In the genomic region with DNA sequence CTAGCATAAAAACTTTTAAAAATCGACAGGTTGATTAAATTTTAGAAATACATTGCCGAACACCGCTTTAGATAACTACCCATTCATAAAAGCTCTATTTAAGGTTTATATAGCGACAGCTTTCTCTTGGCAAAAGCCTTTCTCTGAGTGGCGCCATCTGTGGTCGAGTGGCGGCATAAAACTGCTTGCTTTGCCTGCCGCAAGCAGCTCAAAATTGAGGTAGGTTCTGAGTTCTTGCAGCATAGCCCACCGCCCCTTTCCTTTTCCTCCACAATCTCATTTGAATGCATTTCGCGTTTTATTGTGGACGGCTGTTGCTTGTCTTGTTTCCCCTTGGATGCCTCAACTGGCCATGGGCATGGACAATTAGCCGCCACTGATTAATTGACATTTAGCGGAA, we compare ENCODE assay signal across 1 fruit fly cellular context.
TF ChIP-seq lines count a peak whose summit lies in the region.

No protein-coding gene starts in this region.

TF ChIP-seq in whole organism, embryonic, 481 proteins besides CTCF, POLR2A, EP300 and RAD21 (continued from another document):
- TF ChIP-seq CG10431 (GFP tag; optimal IDR thresholded peaks at IDR 0.05; lab: Kevin White, UChicago) (peak; percentile 78), hkb (optimal IDR thresholded peaks at IDR 0.05; lab: Kevin White, UChicago) (no peak), hkb (GFP tag; IDR thresholded peaks at IDR 0.05; lab: Robert Waterston, UW) (no peak; the same call in 1 of the 2 replicates), CG12744 (GFP tag; optimal IDR thresholded peaks at IDR 0.05; lab: Kevin White, UChicago) (peak; percentile 24), CG30403 (GFP tag; optimal IDR thresholded peaks at IDR 0.05; lab: Kevin White, UChicago) (peak; percentile 47), CG33557 (GFP tag; optimal IDR thresholded peaks at IDR 0.05; lab: Kevin White, UChicago) (peak; percentile 45), Hmx (GFP tag; optimal IDR thresholded peaks at IDR 0.05; lab: Kevin White, UChicago) (no peak), CG3281 (GFP tag; optimal IDR thresholded peaks at IDR 0.05; lab: Kevin White, UChicago) (no peak), Side (GFP tag; optimal IDR thresholded peaks at IDR 0.05; lab: Kevin White, UChicago) (peak; percentile 44), Awh (GFP tag; IDR thresholded peaks at IDR 0.05; lab: Robert Waterston, UW) (peak; percentile 59), YL-1 (GFP tag; optimal IDR thresholded peaks at IDR 0.05; lab: Kevin White, UChicago) (peak; percentile 36), CG12155 (GFP tag; optimal IDR thresholded peaks at IDR 0.05; lab: Kevin White, UChicago) (peak; percentile 5), pho (GFP tag; optimal IDR thresholded peaks at IDR 0.05; lab: Kevin White, UChicago) (peak; percentile 37), CG12104 (GFP tag; optimal IDR thresholded peaks at IDR 0.05; lab: Kevin White, UChicago) (no peak), eyg (GFP tag; optimal IDR thresholded peaks at IDR 0.05; lab: Kevin White, UChicago) (no peak), Hmr (GFP tag; optimal IDR thresholded peaks at IDR 0.05; lab: Kevin White, UChicago) (peak; percentile 67), CG11247 (GFP tag; IDR thresholded peaks at IDR 0.05; lab: Robert Waterston, UW) (peak; percentile 63), slou (GFP tag; optimal IDR thresholded peaks at IDR 0.05; lab: Kevin White, UChicago) (no peak), CG1233 (GFP tag; optimal IDR thresholded peaks at IDR 0.05; lab: Kevin White, UChicago) (peak; percentile 17), CG9797 (GFP tag; optimal IDR thresholded peaks at IDR 0.05; lab: Kevin White, UChicago) (no peak), Dad (GFP tag; optimal IDR thresholded peaks at IDR 0.05; lab: Kevin White, UChicago) (no peak), HLH3B (GFP tag; IDR thresholded peaks at IDR 0.05; lab: Robert Waterston, UW) (peak; percentile 61), CG9876 (GFP tag; optimal IDR thresholded peaks at IDR 0.05; lab: Kevin White, UChicago) (peak; percentile 53), row (GFP tag; IDR thresholded peaks at IDR 0.05; lab: Robert Waterston, UW) (no peak), CG11723 (GFP tag; optimal IDR thresholded peaks at IDR 0.05; lab: Kevin White, UChicago) (peak; percentile 62), run (tag; optimal IDR thresholded peaks at IDR 0.05; lab: Kevin White, UChicago) (no peak), Sry-δ (GFP tag; optimal IDR thresholded peaks at IDR 0.05; lab: Kevin White, UChicago) (no peak), CG4730 (GFP tag; IDR thresholded peaks at IDR 0.05; lab: Robert Waterston, UW) (no peak), trh (GFP tag; optimal IDR thresholded peaks at IDR 0.05; lab: Kevin White, UChicago) (no peak)
TF ChIP-seq in whole organism, embryonic: peak in this region for 251.
